Worm (Caenorhabditis elegans): ENCODE data around the gene R10H10.7.

The R10H10.7 gene

ce11 chrIV:10413828-10414227 is at the start of gene R10H10.7:
TSS of gene R10H10.7 (minus strand) at chrIV:10413928.
- TF ChIP-seq hnd-1 (tag; optimal IDR thresholded peaks at IDR 0.05) (no peak), aly-1 (tag; optimal IDR thresholded peaks at IDR 0.05) (no peak), B0310.2 (tag; optimal IDR thresholded peaks at IDR 0.05) (no peak), sea-1 (GFP tag; conservative IDR thresholded peaks at IDR 0.05) (no peak), flt-1 (GFP tag; IDR thresholded peaks at IDR 0.05) (no peak)

- TF ChIP-seq ceh-36 (tag; optimal IDR thresholded peaks at IDR 0.05), result no peak
- TF ChIP-seq tbx-37 (GFP tag; conservative IDR thresholded peaks at IDR 0.05), result no peak
- no peak for TF ChIP-seq hmg-4 (GFP tag; optimal IDR thresholded peaks at IDR 0.05)
- no peak for TF ChIP-seq pes-1 (GFP tag; IDR thresholded peaks at IDR 0.05)
- TF ChIP-seq F13C5.2 (tag; optimal IDR thresholded peaks at IDR 0.05), result no peak
- no peak for TF ChIP-seq aly-1 (tag; optimal IDR thresholded peaks at IDR 0.05)
Measured at ce11 chrIV:10463127-10463526, 49.4 kb upstream of the R10H10.7 start.

ce11 chrIV:10462608-10463007 is 48.9 kb upstream of the R10H10.7 start:
- TF ChIP-seq tbx-37 (GFP tag; conservative IDR thresholded peaks at IDR 0.05) (no peak), B0310.2 (tag; optimal IDR thresholded peaks at IDR 0.05) (no peak), hnd-1 (tag; optimal IDR thresholded peaks at IDR 0.05) (no peak)

DNA sequence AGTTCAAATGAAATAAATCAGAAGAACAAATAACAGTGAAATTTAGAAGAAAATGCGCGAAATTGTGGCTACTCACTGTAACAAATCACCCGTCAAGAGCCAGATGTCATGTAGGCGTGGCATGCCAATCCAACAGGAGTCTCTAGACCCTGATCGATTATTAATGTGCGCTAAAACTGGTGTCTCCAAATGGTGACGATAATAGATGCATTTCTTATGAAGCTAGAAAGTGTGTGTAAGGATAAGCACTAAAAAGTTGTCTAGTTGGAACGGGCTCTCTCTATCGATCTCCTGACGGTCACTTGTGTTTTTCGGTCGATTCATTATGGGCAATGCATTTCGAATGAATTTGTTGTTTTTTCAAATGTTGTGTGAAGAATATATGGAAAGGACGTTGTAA is 48.0 kb upstream of the R10H10.7 start, which contains the start of gene mec-3:
Gene mec-3 (minus strand): TSS at position 101 of the 400 bp plus-strand sequence.
- TF ChIP-seq hnd-1 (tag; optimal IDR thresholded peaks at IDR 0.05) (no peak), tra-4 (tag; optimal IDR thresholded peaks at IDR 0.05) (no peak), B0310.2 (tag; optimal IDR thresholded peaks at IDR 0.05) (no peak), sea-1 (GFP tag; conservative IDR thresholded peaks at IDR 0.05) (no peak), ceh-13 (GFP tag; optimal IDR thresholded peaks at IDR 0.05) (no peak), tbx-37 (GFP tag; conservative IDR thresholded peaks at IDR 0.05) (no peak), ets-7 (tag; optimal IDR thresholded peaks at IDR 0.05) (no peak)

DNA sequence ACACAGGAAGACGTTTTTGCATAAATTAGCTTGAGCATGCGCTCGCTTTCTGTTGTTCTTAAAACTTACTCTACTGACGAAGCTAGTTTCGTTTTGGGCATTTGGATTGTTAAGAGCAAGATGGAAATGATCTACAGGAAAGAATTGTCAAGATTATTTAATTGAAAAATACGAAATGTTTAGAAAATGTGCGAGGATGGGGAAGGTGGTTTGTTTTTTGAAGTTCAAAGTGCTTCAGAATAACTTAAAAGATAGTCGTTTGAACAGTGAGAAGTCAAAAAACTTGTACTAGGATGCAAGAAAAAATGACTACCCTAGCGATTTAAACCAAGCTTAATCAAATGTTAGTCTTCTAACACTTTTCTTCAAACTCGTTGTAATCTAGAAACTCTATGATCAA is 43.4 kb upstream of the R10H10.7 start, which contains the start of gene srb-17:
Gene srb-17 (minus strand): TSS at position 101 of the 400 bp plus-strand sequence.
- TF ChIP-seq ceh-13 (GFP tag; optimal IDR thresholded peaks at IDR 0.05) (no peak), B0310.2 (tag; optimal IDR thresholded peaks at IDR 0.05) (no peak), ama-1 (optimal IDR thresholded peaks at IDR 0.05) (no peak), scrt-1 (GFP tag; IDR thresholded peaks at IDR 0.05) (no peak), sea-1 (GFP tag; conservative IDR thresholded peaks at IDR 0.05) (no peak), aly-1 (tag; optimal IDR thresholded peaks at IDR 0.05) (no peak), pes-1 (GFP tag; IDR thresholded peaks at IDR 0.05) (no peak), hmg-4 (GFP tag; optimal IDR thresholded peaks at IDR 0.05) (no peak), ceh-36 (tag; optimal IDR thresholded peaks at IDR 0.05) (no peak), ets-7 (tag; optimal IDR thresholded peaks at IDR 0.05) (no peak), tbx-37 (GFP tag; conservative IDR thresholded peaks at IDR 0.05) (no peak), tbx-11 (GFP tag; IDR thresholded peaks at IDR 0.05) (no peak), flt-1 (GFP tag; IDR thresholded peaks at IDR 0.05) (no peak), tra-4 (tag; optimal IDR thresholded peaks at IDR 0.05) (no peak), F13C5.2 (tag; optimal IDR thresholded peaks at IDR 0.05) (no peak), hnd-1 (tag; optimal IDR thresholded peaks at IDR 0.05) (no peak), hmbx-1 (tag; optimal IDR thresholded peaks at IDR 0.05) (no peak)

ce11 chrIV:10453001-10453400 is 39.3 kb upstream of the R10H10.7 start, which contains the start of gene F01D4.8:
TSS of gene F01D4.8 (minus strand) at chrIV:10453101.
- TF ChIP-seq tra-4 (tag; optimal IDR thresholded peaks at IDR 0.05), result no peak
- TF ChIP-seq ceh-13 (GFP tag; optimal IDR thresholded peaks at IDR 0.05), result no peak
- TF ChIP-seq ceh-36 (tag; optimal IDR thresholded peaks at IDR 0.05), result no peak
- TF ChIP-seq pes-1 (GFP tag; IDR thresholded peaks at IDR 0.05), result no peak
- no peak for TF ChIP-seq hmg-4 (GFP tag; optimal IDR thresholded peaks at IDR 0.05)
- no peak for TF ChIP-seq flt-1 (GFP tag; IDR thresholded peaks at IDR 0.05)
- TF ChIP-seq aly-1 (tag; optimal IDR thresholded peaks at IDR 0.05), result no peak
- TF ChIP-seq F13C5.2 (tag; optimal IDR thresholded peaks at IDR 0.05), result no peak
- no peak for TF ChIP-seq sea-1 (GFP tag; conservative IDR thresholded peaks at IDR 0.05)
- no peak for TF ChIP-seq hmbx-1 (tag; optimal IDR thresholded peaks at IDR 0.05)
- no peak for TF ChIP-seq hnd-1 (tag; optimal IDR thresholded peaks at IDR 0.05)
- no peak for TF ChIP-seq tbx-37 (GFP tag; conservative IDR thresholded peaks at IDR 0.05)
- no peak for TF ChIP-seq tbx-11 (GFP tag; IDR thresholded peaks at IDR 0.05)
- no peak for TF ChIP-seq scrt-1 (GFP tag; IDR thresholded peaks at IDR 0.05)
- TF ChIP-seq B0310.2 (tag; optimal IDR thresholded peaks at IDR 0.05), result no peak

- TF ChIP-seq ama-1 (optimal IDR thresholded peaks at IDR 0.05), result no peak
- no peak for TF ChIP-seq F13C5.2 (tag; optimal IDR thresholded peaks at IDR 0.05)
- TF ChIP-seq scrt-1 (GFP tag; IDR thresholded peaks at IDR 0.05), result no peak
- TF ChIP-seq hmg-4 (GFP tag; optimal IDR thresholded peaks at IDR 0.05), result no peak
- TF ChIP-seq ceh-13 (GFP tag; optimal IDR thresholded peaks at IDR 0.05), result no peak
- TF ChIP-seq tbx-37 (GFP tag; conservative IDR thresholded peaks at IDR 0.05), result no peak
- TF ChIP-seq hnd-1 (tag; optimal IDR thresholded peaks at IDR 0.05), result no peak
- TF ChIP-seq sea-1 (GFP tag; conservative IDR thresholded peaks at IDR 0.05), result no peak
- TF ChIP-seq tra-4 (tag; optimal IDR thresholded peaks at IDR 0.05), result no peak
- no peak for TF ChIP-seq flt-1 (GFP tag; IDR thresholded peaks at IDR 0.05)
- TF ChIP-seq hmbx-1 (tag; optimal IDR thresholded peaks at IDR 0.05), result no peak
Measured at ce11 chrIV:10449799-10450198, 36.1 kb upstream of the R10H10.7 start, which contains the start of gene F13B12.4. TSS of gene F13B12.4 (minus strand) at chrIV:10449899.

- TF ChIP-seq hmbx-1 (tag; optimal IDR thresholded peaks at IDR 0.05) (no peak), aly-1 (tag; optimal IDR thresholded peaks at IDR 0.05) (no peak), pes-1 (GFP tag; IDR thresholded peaks at IDR 0.05) (no peak), ceh-13 (GFP tag; optimal IDR thresholded peaks at IDR 0.05) (no peak), B0310.2 (tag; optimal IDR thresholded peaks at IDR 0.05) (no peak), ceh-36 (tag; optimal IDR thresholded peaks at IDR 0.05) (no peak), F13C5.2 (tag; optimal IDR thresholded peaks at IDR 0.05) (no peak), scrt-1 (GFP tag; IDR thresholded peaks at IDR 0.05) (no peak), hnd-1 (tag; optimal IDR thresholded peaks at IDR 0.05) (no peak)
Measured at ce11 chrIV:10443510-10443909, 29.8 kb upstream of the R10H10.7 start, which contains the start of gene F13B12.7. TSS of gene F13B12.7 (plus strand) at chrIV:10443810.

Measured in whole organism, early embryonic.